Worm (Caenorhabditis elegans) whole organism, L4 larva: Measurements from ENCODE around the gene H25K10.2.

Experiments used
- F49E8.2 ChIP-seq: sonication (generic microtip); optimal IDR thresholded peaks from 2 replicates; lab custom pipeline; 2016; ENCODE audit warnings: missing compliant biosample characterization, mild to moderate bottlenecking, missing genetic modification characterization, borderline replicate concordance
- T20F7.1 ChIP-seq: fragments of 200-800 bp; sonication (Bioruptor generic); optimal IDR thresholded peaks from 2 replicates; lab custom pipeline; 2018; ENCODE audit warnings: mild to moderate bottlenecking, missing genetic modification characterization, missing compliant biosample characterization
- T26A8.4 ChIP-seq: fragments of 200-800 bp; sonication (Bioruptor generic); IDR thresholded peaks from 2 replicates; pipeline ENCODE4 v1.3.6; 2022; ENCODE audit warnings: missing genetic modification characterization, missing compliant biosample characterization
- Y105C5A.15 ChIP-seq: fragments of 200-800 bp; sonication (Bioruptor generic); IDR thresholded peaks from 2 replicates; pipeline ENCODE4 v1.3.6; 2022; ENCODE audit warnings: missing genetic modification characterization, missing compliant biosample characterization
- ceh-32 ChIP-seq: sonication (generic microtip); optimal IDR thresholded peaks from 2 replicates; lab custom pipeline; 2016; ENCODE audit warnings: mild to moderate bottlenecking, missing genetic modification characterization, missing compliant biosample characterization; ENCODE audit not compliant: poor library complexity
- daf-16 ChIP-seq, 3 experiments: sonication (generic microtip); optimal IDR thresholded peaks; 2 replicates each; lab custom pipeline; 2016 to 2017; ENCODE audit warnings: missing genetic modification characterization in 3 of 3, missing genetic modification reagents in 3 of 3, mild to moderate bottlenecking in 2 of 3, missing compliant biosample characterization in 2 of 3, missing biosample characterization in 1 of 3, moderate library complexity in 1 of 3
- dve-1 ChIP-seq: sonication (generic microtip); optimal IDR thresholded peaks from 2 replicates; lab custom pipeline; 2017; ENCODE audit warnings: antibody characterized with exemption, mild to moderate bottlenecking, missing genetic modification characterization, missing compliant biosample characterization; ENCODE audit not compliant: insufficient read depth
- egl-27 ChIP-seq: sonication (generic microtip); optimal IDR thresholded peaks from 3 replicates; lab custom pipeline; 2017; ENCODE audit warnings: missing biosample characterization, missing genetic modification reagents, missing genetic modification characterization
- gei-8 ChIP-seq: fragments of 200-800 bp; sonication (Bioruptor generic); optimal IDR thresholded peaks from 2 replicates; lab custom pipeline; 2018; ENCODE audit warnings: mild to moderate bottlenecking, missing genetic modification characterization, missing compliant biosample characterization
- hif-1 ChIP-seq, 2 experiments: sonication (generic microtip); optimal IDR thresholded peaks; 2 replicates each; lab custom pipeline; 2016 to 2017; ENCODE audit warnings: missing compliant biosample characterization in 2 of 2, missing genetic modification characterization in 2 of 2, missing genetic modification reagents in 2 of 2, missing genotype in 2 of 2, mild to moderate bottlenecking in 1 of 2
- hlh-30 ChIP-seq: sonication (generic microtip); optimal IDR thresholded peaks from 2 replicates; lab custom pipeline; 2017; ENCODE audit warnings: antibody characterized with exemption, mild to moderate bottlenecking, missing genetic modification characterization, missing compliant biosample characterization; ENCODE audit not compliant: insufficient read depth
- lim-7 ChIP-seq: fragments of 200-800 bp; sonication (Bioruptor generic); IDR thresholded peaks from 2 replicates; pipeline ENCODE4 v1.3.6; 2022; ENCODE audit warnings: missing genetic modification characterization, missing compliant biosample characterization
- lin-15B ChIP-seq: fragments of 150-350 bp; sonication (generic microtip); optimal IDR thresholded peaks from 3 replicates; lab custom pipeline; 2014; ENCODE audit warnings: missing biosample characterization, missing genetic modification characterization
- lin-29 ChIP-seq: fragments of 200-800 bp; sonication (Bioruptor generic); IDR thresholded peaks from 2 replicates; pipeline ENCODE4 v1.3.6; 2022; ENCODE audit warnings: missing genetic modification reagents, missing genetic modification characterization, missing compliant biosample characterization
- madf-5 ChIP-seq, 2 experiments: fragments of 200-800 bp; sonication (Bioruptor generic); IDR thresholded peaks; 2 replicates each; pipeline ENCODE4 v1.3.6; 2022; ENCODE audit warnings: missing compliant biosample characterization in 2 of 2, missing genetic modification characterization in 2 of 2
- mdl-1 ChIP-seq, 2 experiments: fragments of 150-350 bp in 1 of 2; sonication (generic microtip) in 1 of 2; optimal IDR thresholded peaks; 2 replicates each; lab custom pipeline; 2014 to 2017; ENCODE audit warnings: missing biosample characterization in 2 of 2, missing genetic modification characterization in 2 of 2
- mdt-29 ChIP-seq: fragments of 200-800 bp; sonication (Bioruptor generic); IDR thresholded peaks from 2 replicates; pipeline ENCODE4 v1.3.6; 2022; ENCODE audit warnings: missing genetic modification reagents, missing genetic modification characterization, missing compliant biosample characterization
- mxl-3 ChIP-seq: fragments of 200-800 bp; sonication (Bioruptor generic); optimal IDR thresholded peaks from 2 replicates; lab custom pipeline; 2018; ENCODE audit warnings: mild to moderate bottlenecking, missing genetic modification characterization, missing compliant biosample characterization
- nhr-111 ChIP-seq: fragments of 200-800 bp; sonication (Bioruptor generic); optimal IDR thresholded peaks from 2 replicates; lab custom pipeline; 2018; ENCODE audit warnings: mild to moderate bottlenecking, missing genetic modification characterization, missing compliant biosample characterization
- nhr-237 ChIP-seq: sonication (generic microtip); optimal IDR thresholded peaks from 2 replicates; lab custom pipeline; 2017; ENCODE audit warnings: missing biosample characterization, missing genetic modification characterization
- nhr-42 ChIP-seq: fragments of 200-800 bp; sonication (Bioruptor generic); IDR thresholded peaks from 2 replicates; pipeline ENCODE4 v1.3.6; 2022; ENCODE audit warnings: missing genetic modification characterization, missing compliant biosample characterization
- nhr-6 ChIP-seq: fragments of 150-350 bp; optimal IDR thresholded peaks from 2 replicates; lab custom pipeline; 2014; ENCODE audit warnings: missing biosample characterization, missing genetic modification characterization
- pha-4 ChIP-seq, 2 experiments: fragments of 150-350 bp in 1 of 2; fragments of 200-800 bp in 1 of 2; sonication (Bioruptor generic) in 1 of 2; IDR thresholded peaks in 1 of 2; optimal IDR thresholded peaks in 1 of 2; 2 replicates each; pipeline versions ENCODE4 v1.3.6 to Lab custom; 2014 to 2022; ENCODE audit warnings: missing genetic modification characterization in 2 of 2, missing genetic modification reagents in 2 of 2, missing biosample characterization in 1 of 2, missing compliant biosample characterization in 1 of 2
- php-3 ChIP-seq: fragments of 200-800 bp; sonication (Bioruptor generic); IDR thresholded peaks from 2 replicates; pipeline ENCODE4 v1.3.6; 2022; ENCODE audit warnings: missing genetic modification reagents, missing genetic modification characterization, missing compliant biosample characterization
- rbr-2 ChIP-seq: sonication (generic microtip); optimal IDR thresholded peaks from 2 replicates; lab custom pipeline; 2016; ENCODE audit warnings: missing genotype, missing genetic modification characterization, missing compliant biosample characterization
- saeg-2 ChIP-seq: fragments of 200-800 bp; sonication (Bioruptor generic); IDR thresholded peaks from 2 replicates; pipeline ENCODE4 v1.3.6; 2022; ENCODE audit warnings: missing genetic modification reagents, missing genetic modification characterization, missing compliant biosample characterization
- sdz-12 ChIP-seq: fragments of 200-800 bp; sonication (Bioruptor generic); optimal IDR thresholded peaks from 2 replicates; lab custom pipeline; 2018; ENCODE audit warnings: mild to moderate bottlenecking, missing genetic modification characterization, missing compliant biosample characterization
- skn-1 ChIP-seq: fragments of 150-350 bp; optimal IDR thresholded peaks from 2 replicates; lab custom pipeline; 2014; ENCODE audit warnings: missing biosample characterization, missing genetic modification characterization
- snpc-1.2 ChIP-seq: fragments of 200-800 bp; sonication (Bioruptor generic); IDR thresholded peaks from 2 replicates; pipeline ENCODE4 v1.3.6; 2022; ENCODE audit warnings: missing genetic modification reagents, missing genetic modification characterization, missing compliant biosample characterization
- spr-1 ChIP-seq: sonication (generic microtip); optimal IDR thresholded peaks from 2 replicates; lab custom pipeline; 2016; ENCODE audit warnings: mild to moderate bottlenecking, missing genetic modification characterization, missing compliant biosample characterization
- spr-3 ChIP-seq: fragments of 200-800 bp; sonication (Bioruptor generic); optimal IDR thresholded peaks from 2 replicates; lab custom pipeline; 2018; ENCODE audit warnings: mild to moderate bottlenecking, missing genetic modification characterization, missing compliant biosample characterization
- tra-1 ChIP-seq: fragments of 200-800 bp; sonication (Bioruptor generic); IDR thresholded peaks from 2 replicates; pipeline ENCODE4 v1.3.6; 2022; ENCODE audit warnings: missing genetic modification reagents, missing genetic modification characterization, missing compliant biosample characterization
- unc-130 ChIP-seq: sonication (generic microtip); optimal IDR thresholded peaks from 2 replicates; lab custom pipeline; 2016; ENCODE audit warnings: missing genetic modification reagents, missing genetic modification characterization, missing compliant biosample characterization
- unc-39 ChIP-seq: sonication (generic microtip); optimal IDR thresholded peaks from 2 replicates; lab custom pipeline; 2017; ENCODE audit warnings: missing biosample characterization, missing genetic modification characterization
- zfp-2 ChIP-seq: sonication (generic microtip); optimal IDR thresholded peaks from 2 replicates; lab custom pipeline; 2016; ENCODE audit warnings: mild to moderate bottlenecking, missing genetic modification characterization, missing compliant biosample characterization
- zip-11 ChIP-seq: fragments of 200-800 bp; sonication (Bioruptor generic); IDR thresholded peaks from 2 replicates; pipeline ENCODE4 v1.3.6; 2022; ENCODE audit warnings: missing genetic modification characterization, missing compliant biosample characterization
- zip-2 ChIP-seq: fragments of 150-350 bp; optimal IDR thresholded peaks from 2 replicates; lab custom pipeline; 2014; ENCODE audit warnings: missing biosample characterization, missing genetic modification characterization
- ztf-7 ChIP-seq: fragments of 150-350 bp; optimal IDR thresholded peaks from 2 replicates; lab custom pipeline; 2014; ENCODE audit warnings: missing biosample characterization, missing genetic modification characterization

Gene H25K10.2

ce11 chrIV:16178433-16178832 is 32.4 kb downstream of the H25K10.2 start (continued):
- TF ChIP-seq egl-27 (tag; lab: Kevin White, UChicago) (no peak), lin-29 (GFP tag; lab: Robert Waterston, UW) (no peak), lim-7 (GFP tag; lab: Robert Waterston, UW) (no peak), madf-5 (GFP tag; IDR thresholded peaks at IDR 0.05; lab: Robert Waterston, UW) (no peak), hif-1 (tag; optimal IDR thresholded peaks at IDR 0.05; lab: Kevin White, UChicago) (no peak), unc-39 (no peak), hlh-30 (tag; lab: Kevin White, UChicago) (peak; percentile 37), tra-1 (GFP tag; lab: Robert Waterston, UW) (no peak), mdt-29 (no peak), daf-16 (GFP tag; optimal IDR thresholded peaks at IDR 0.05; lab: Kevin White, UChicago) (no peak), daf-16 (tag; optimal IDR thresholded peaks at IDR 0.05; lab: Kevin White, UChicago) (peak; percentile 92), F49E8.2 (tag; lab: Kevin White, UChicago) (no peak), mdl-1 (tag; optimal IDR thresholded peaks at IDR 0.05; lab: Kevin White, UChicago) (peak in 1 of 2 experiments; percentile 69), Y105C5A.15 (GFP tag; lab: Robert Waterston, UW) (no peak), saeg-2 (GFP tag; lab: Robert Waterston, UW) (no peak), lin-15B (no peak), dve-1 (tag; lab: Kevin White, UChicago) (peak; percentile 76), unc-130 (GFP tag; lab: Kevin White, UChicago) (no peak), spr-3 (GFP tag; lab: Kevin White, UChicago) (no peak), nhr-111 (GFP tag; lab: Kevin White, UChicago) (no peak), nhr-42 (GFP tag; lab: Robert Waterston, UW) (no peak), php-3 (0 out of 2 replicates have a peak, but pooled peaks have one; percentile 44), zip-2 (no peak), spr-1 (tag; lab: Kevin White, UChicago) (no peak), pha-4 (GFP tag; IDR thresholded peaks at IDR 0.05; lab: Robert Waterston, UW) (no peak), pha-4 (tag; optimal IDR thresholded peaks at IDR 0.05; lab: Kevin White, UChicago) (no peak), nhr-6 (tag; lab: Kevin White, UChicago) (no peak), zip-11 (no peak), gei-8 (no peak), rbr-2 (no peak), mxl-3 (GFP tag; lab: Kevin White, UChicago) (peak; percentile 63), snpc-1.2 (no peak), zfp-2 (no peak), ceh-32 (no peak), T26A8.4 (GFP tag; lab: Robert Waterston, UW) (no peak), T20F7.1 (GFP tag; lab: Kevin White, UChicago) (no peak), ztf-7 (tag; lab: Kevin White, UChicago) (no peak), nhr-237 (tag; lab: Kevin White, UChicago) (no peak), sdz-12 (GFP tag; lab: Kevin White, UChicago) (no peak)

- peak; percentile 10 for TF ChIP-seq dve-1 (tag; lab: Kevin White, UChicago)
- TF ChIP-seq skn-1 (tag; lab: Kevin White, UChicago) = no peak
- TF ChIP-seq daf-16 (GFP tag; optimal IDR thresholded peaks at IDR 0.05; lab: Kevin White, UChicago) = no peak
- peak; percentile 99 for TF ChIP-seq daf-16 (tag; optimal IDR thresholded peaks at IDR 0.05; lab: Kevin White, UChicago)
These were observed 34.0 kb downstream of the H25K10.2 start for ce11 chrIV:16176808-16177207.
